Fruit fly (Drosophila melanogaster): ENCODE data around the gene CG15721.

DNA sequence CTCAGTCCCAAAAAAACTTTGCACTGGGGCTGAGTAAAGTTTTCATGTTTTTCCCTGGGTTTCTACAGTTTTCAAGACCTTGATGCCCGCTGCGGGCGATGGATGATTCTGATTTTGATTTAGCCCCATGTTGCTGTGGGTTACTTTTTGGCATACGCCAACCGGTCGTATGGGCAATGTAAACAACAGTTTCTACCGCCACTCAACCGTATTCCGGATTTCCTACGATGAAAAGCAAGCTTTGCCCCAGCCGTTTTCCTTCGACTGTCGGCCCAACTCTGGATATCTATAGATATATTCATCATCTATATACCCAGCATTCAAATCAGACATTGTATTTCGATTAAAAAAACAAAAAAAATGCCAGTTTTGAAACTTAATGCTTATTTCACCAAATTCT is 51.4 kb downstream of the CG15721 start, which contains the start of gene CG2209:
- no peak for TF ChIP-seq achi (GFP tag; optimal IDR thresholded peaks at IDR 0.05)
- TF ChIP-seq CG9139 (GFP tag; optimal IDR thresholded peaks at IDR 0.05), result no peak
- no peak for TF ChIP-seq Met (GFP tag; optimal IDR thresholded peaks at IDR 0.05)
- TF ChIP-seq Blimp-1 (GFP tag; optimal IDR thresholded peaks at IDR 0.05), result no peak
- no peak for TF ChIP-seq eg (GFP tag; IDR thresholded peaks at IDR 0.05)
- no peak for TF ChIP-seq Sox102F (GFP tag; optimal IDR thresholded peaks at IDR 0.05)
- no peak for TF ChIP-seq CG11902 (GFP tag; optimal IDR thresholded peaks at IDR 0.05)

Data from whole organism, prepupa.